Fruit fly (Drosophila melanogaster) whole organism, prepupa: ENCODE results near the gene CG33703.

ENCODE experiments used
- CG11762 ChIP-seq: fragments of 200-800 bp; sonication (Bioruptor generic); optimal IDR thresholded peaks from 3 replicates; lab custom pipeline; 2016; ENCODE audit warnings: missing biosample characterization, missing genetic modification characterization; ENCODE audit not compliant: insufficient read depth
- CG11902 ChIP-seq: fragments of 200-800 bp; sonication (Bioruptor generic); optimal IDR thresholded peaks from 3 replicates; lab custom pipeline; 2016; ENCODE audit warnings: missing biosample characterization, missing genetic modification characterization
- CG3032 ChIP-seq: fragments of 200-800 bp; optimal IDR thresholded peaks from 2 replicates; lab custom pipeline; 2019; ENCODE audit warnings: missing biosample characterization, mild to moderate bottlenecking, missing genetic modification characterization, moderate library complexity
- CG8319 ChIP-seq: fragments of 200-800 bp; sonication (Bioruptor generic); optimal IDR thresholded peaks from 3 replicates; lab custom pipeline; 2016; ENCODE audit warnings: missing biosample characterization, missing genetic modification characterization
- Hr39 ChIP-seq: fragments of 200-800 bp; sonication (Bioruptor generic); optimal IDR thresholded peaks from 2 replicates; lab custom pipeline; 2016; ENCODE audit warnings: missing biosample characterization, missing genetic modification characterization
- Met ChIP-seq: fragments of 200-800 bp; sonication (Bioruptor generic); optimal IDR thresholded peaks from 3 replicates; lab custom pipeline; 2016; ENCODE audit warnings: missing biosample characterization, missing genetic modification characterization
- Sox102F ChIP-seq: fragments of 200-800 bp; sonication (Bioruptor generic); optimal IDR thresholded peaks from 2 replicates; lab custom pipeline; 2016; ENCODE audit warnings: missing biosample characterization, mild to moderate bottlenecking, missing genetic modification characterization
- eg ChIP-seq: fragments of 200-800 bp; sonication (Bioruptor generic); IDR thresholded peaks from 3 replicates; pipeline ENCODE4 v1.3.6; 2022; ENCODE audit warnings: missing biosample characterization, missing genetic modification characterization
- spab ChIP-seq: fragments of 200-800 bp; sonication (Bioruptor generic); optimal IDR thresholded peaks from 2 replicates; lab custom pipeline; 2017; ENCODE audit warnings: missing biosample characterization, mild to moderate bottlenecking, missing genetic modification characterization, missing genetic modification reagents
- ss ChIP-seq, 2 experiments: fragments of 200-800 bp; sonication (Bioruptor generic); optimal IDR thresholded peaks; 2 replicates in 1 of 2; 3 replicates in 1 of 2; lab custom pipeline; 2017 to 2018; ENCODE audit warnings: mild to moderate bottlenecking in 2 of 2, missing biosample characterization in 2 of 2, missing genetic modification characterization in 2 of 2, moderate library complexity in 1 of 2
- svp ChIP-seq: fragments of 200-800 bp; sonication (Bioruptor generic); peaks from one replicate; lab custom pipeline; 2016; ENCODE audit warnings: missing biosample characterization, missing genetic modification characterization

DNA sequence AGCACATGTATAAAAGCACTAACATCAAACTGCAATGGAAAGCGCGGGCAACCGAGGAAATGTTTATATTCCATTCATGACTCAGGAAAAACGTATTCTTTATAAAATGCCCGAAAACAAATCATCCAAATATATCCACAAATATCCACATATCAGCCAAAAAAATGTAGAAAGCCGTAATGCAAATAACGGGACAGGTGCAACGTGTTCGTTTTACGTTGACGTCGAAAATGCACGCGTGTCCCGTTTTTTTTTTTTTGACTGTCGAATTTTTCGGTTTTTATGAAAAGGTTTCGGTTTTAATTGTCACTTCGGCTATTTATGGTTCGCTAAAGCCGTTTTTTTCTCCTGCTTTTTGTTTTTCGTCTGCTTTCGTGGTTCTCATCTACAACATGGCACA, 7.9 kb downstream of the CG33703 start:
- TF ChIP-seq CG8319 (no peak), ss (GFP tag; optimal IDR thresholded peaks at IDR 0.05; lab: Kevin White, UChicago) (no peak), svp (GFP tag; lab: Kevin White, UChicago) (no peak), CG3032 (tag; lab: Kevin White, UChicago) (no peak), eg (GFP tag; lab: Robert Waterston, UW) (no peak), spab (GFP tag; lab: Kevin White, UChicago) (no peak), CG11762 (no peak), Sox102F (no peak), Met (GFP tag; lab: Kevin White, UChicago) (no peak), Hr39 (GFP tag; lab: Kevin White, UChicago) (no peak), CG11902 (no peak)
